Worm (Caenorhabditis elegans) whole organism, late embryonic: ENCODE data around the gene W03D2.9.

Experiments used
- K02D7.2 ChIP-seq: sonication (generic microtip); optimal IDR thresholded peaks from 2 replicates; lab custom pipeline; 2017; ENCODE audit warnings: mild to moderate bottlenecking, missing genetic modification characterization, missing compliant biosample characterization
- ama-1 ChIP-seq: fragments of 150-350 bp; optimal IDR thresholded peaks from 2 replicates; lab custom pipeline; 2014
- ceh-31 ChIP-seq: sonication (generic microtip); optimal IDR thresholded peaks from 2 replicates; lab custom pipeline; 2016; ENCODE audit warnings: missing genetic modification characterization, missing compliant biosample characterization
- ceh-6 ChIP-seq: fragments of 200-800 bp; sonication (Bioruptor generic); optimal IDR thresholded peaks from 2 replicates; lab custom pipeline; 2018; ENCODE audit warnings: mild to moderate bottlenecking, missing genetic modification characterization, missing compliant biosample characterization
- elt-2 ChIP-seq: sonication (generic microtip); optimal IDR thresholded peaks from 2 replicates; lab custom pipeline; 2016; ENCODE audit warnings: missing genetic modification reagents, missing genetic modification characterization, missing compliant biosample characterization
- hlh-6 ChIP-seq: sonication (generic microtip); optimal IDR thresholded peaks from 2 replicates; lab custom pipeline; 2016; ENCODE audit warnings: missing genotype, missing genetic modification characterization, missing compliant biosample characterization
- hlh-8 ChIP-seq: sonication (generic microtip); optimal IDR thresholded peaks from 2 replicates; lab custom pipeline; 2016; ENCODE audit warnings: missing genotype, missing genetic modification characterization, missing compliant biosample characterization
- mec-3 ChIP-seq: sonication (generic microtip); optimal IDR thresholded peaks from 2 replicates; lab custom pipeline; 2016; ENCODE audit warnings: borderline replicate concordance, missing genetic modification characterization, missing compliant biosample characterization
- pha-4 ChIP-seq: fragments of 150-350 bp; optimal IDR thresholded peaks from 2 replicates; lab custom pipeline; 2018; ENCODE audit warnings: missing biosample characterization, missing genetic modification reagents, missing genetic modification characterization
- pros-1 ChIP-seq: fragments of 150-350 bp; optimal IDR thresholded peaks from 2 replicates; lab custom pipeline; 2014; ENCODE audit warnings: missing biosample characterization, missing genetic modification reagents, missing genetic modification characterization

ce11 chrIV:4030917-4031599, 43.5 kb downstream of the W03D2.9 start:
- no peak for TF ChIP-seq ceh-31 (tag; lab: Kevin White, UChicago)
- TF ChIP-seq K02D7.2 (tag; lab: Kevin White, UChicago), result no peak
- no peak for TF ChIP-seq pha-4 (tag; lab: Kevin White, UChicago)
- no peak for TF ChIP-seq mec-3 (tag; lab: Kevin White, UChicago)
- no peak for TF ChIP-seq hlh-8 (tag; lab: Kevin White, UChicago)
- TF ChIP-seq hlh-6, result no peak
- no peak for TF ChIP-seq pros-1 (tag; lab: Kevin White, UChicago)
- no peak for TF ChIP-seq ceh-6 (GFP tag; lab: Kevin White, UChicago)
- no peak for TF ChIP-seq ama-1 (lab: Kevin White, UChicago)
- no peak for TF ChIP-seq elt-2 (tag; lab: Kevin White, UChicago)
